Fruit fly (Drosophila melanogaster) whole organism, prepupa: ENCODE data around the gene CG43373.

Experiments used
- Blimp-1 ChIP-seq: fragments of 200-800 bp; sonication (Bioruptor generic); optimal IDR thresholded peaks from 3 replicates; lab custom pipeline; 2017; ENCODE audit warnings: missing biosample characterization, missing genetic modification characterization, mild to moderate bottlenecking, moderate library complexity, missing genetic modification reagents
- CG10631 ChIP-seq: fragments of 200-800 bp; sonication (Bioruptor generic); optimal IDR thresholded peaks from 2 replicates; lab custom pipeline; 2016; ENCODE audit warnings: missing biosample characterization, missing genetic modification characterization
- CG10669 ChIP-seq: fragments of 200-800 bp; sonication (Bioruptor generic); optimal IDR thresholded peaks from 3 replicates; lab custom pipeline; 2018; ENCODE audit warnings: missing biosample characterization, mild to moderate bottlenecking, missing genetic modification characterization, moderate library complexity
- CG11294 ChIP-seq: fragments of 200-800 bp; sonication (Bioruptor generic); IDR thresholded peaks from 2 replicates; pipeline ENCODE4 v1.3.6; 2022; ENCODE audit warnings: missing biosample characterization, missing genetic modification characterization
- CG11762 ChIP-seq: fragments of 200-800 bp; sonication (Bioruptor generic); optimal IDR thresholded peaks from 3 replicates; lab custom pipeline; 2016; ENCODE audit warnings: missing biosample characterization, missing genetic modification characterization; ENCODE audit not compliant: insufficient read depth
- CG11902 ChIP-seq: fragments of 200-800 bp; sonication (Bioruptor generic); optimal IDR thresholded peaks from 3 replicates; lab custom pipeline; 2016; ENCODE audit warnings: missing biosample characterization, missing genetic modification characterization
- CG15336 ChIP-seq: fragments of 200-800 bp; sonication (Bioruptor generic); IDR thresholded peaks from 2 replicates; pipeline ENCODE4 v1.3.6; 2022; ENCODE audit warnings: missing biosample characterization, missing genetic modification characterization
- CG16779 ChIP-seq: fragments of 200-800 bp; sonication (Bioruptor generic); optimal IDR thresholded peaks from 3 replicates; lab custom pipeline; 2017; ENCODE audit warnings: missing biosample characterization, mild to moderate bottlenecking, missing genetic modification characterization
- CG3032 ChIP-seq: fragments of 200-800 bp; optimal IDR thresholded peaks from 2 replicates; lab custom pipeline; 2019; ENCODE audit warnings: missing biosample characterization, mild to moderate bottlenecking, missing genetic modification characterization, moderate library complexity
- CG31627 ChIP-seq: fragments of 200-800 bp; sonication (Bioruptor generic); optimal IDR thresholded peaks from 3 replicates; lab custom pipeline; 2016; ENCODE audit warnings: missing biosample characterization, missing genetic modification characterization
- CG32006 ChIP-seq: fragments of 200-800 bp; sonication (Bioruptor generic); optimal IDR thresholded peaks from 3 replicates; lab custom pipeline; 2017; ENCODE audit warnings: missing biosample characterization, mild to moderate bottlenecking, missing genetic modification characterization
- CG34406 ChIP-seq: fragments of 200-800 bp; sonication (Bioruptor generic); optimal IDR thresholded peaks from 3 replicates; lab custom pipeline; 2016; ENCODE audit warnings: missing biosample characterization, missing genetic modification characterization
- CG3919 ChIP-seq: fragments of 200-800 bp; sonication (Bioruptor generic); optimal IDR thresholded peaks from 3 replicates; lab custom pipeline; 2016; ENCODE audit warnings: missing biosample characterization, missing genetic modification characterization
- CG6163 ChIP-seq: fragments of 200-800 bp; sonication (Bioruptor generic); IDR thresholded peaks from 3 replicates; pipeline ENCODE4 v1.3.6; 2022; ENCODE audit warnings: missing biosample characterization, missing genetic modification characterization
- CG6276 ChIP-seq: fragments of 200-800 bp; sonication (Bioruptor generic); optimal IDR thresholded peaks from 2 replicates; lab custom pipeline; 2017; ENCODE audit warnings: missing biosample characterization, mild to moderate bottlenecking, missing genetic modification characterization
- CG6808 ChIP-seq: fragments of 200-800 bp; sonication (Bioruptor generic); optimal IDR thresholded peaks from 3 replicates; lab custom pipeline; 2017; ENCODE audit warnings: missing biosample characterization, missing genetic modification characterization, mild to moderate bottlenecking, moderate library complexity, missing genetic modification reagents
- CG6854 ChIP-seq: fragments of 200-800 bp; sonication (Bioruptor generic); optimal IDR thresholded peaks from 2 replicates; lab custom pipeline; 2017; ENCODE audit warnings: missing biosample characterization, mild to moderate bottlenecking, missing genetic modification characterization
- CG7368 ChIP-seq: fragments of 200-800 bp; sonication (Bioruptor generic); optimal IDR thresholded peaks from 3 replicates; lab custom pipeline; 2016; ENCODE audit warnings: missing biosample characterization, missing genetic modification characterization
- CG8119 ChIP-seq: fragments of 200-800 bp; sonication (Bioruptor generic); IDR thresholded peaks from 3 replicates; pipeline ENCODE4 v1.3.6; 2022; ENCODE audit warnings: missing biosample characterization, missing genetic modification characterization
- CG8632 ChIP-seq: fragments of 200-800 bp; sonication (Bioruptor generic); optimal IDR thresholded peaks from 3 replicates; lab custom pipeline; 2016; ENCODE audit warnings: missing biosample characterization, missing genetic modification characterization
- Eip75B ChIP-seq: fragments of 200-800 bp; sonication (Bioruptor generic); optimal IDR thresholded peaks from 3 replicates; lab custom pipeline; 2016; ENCODE audit warnings: missing biosample characterization, missing genetic modification characterization
- Eip78C ChIP-seq: fragments of 200-800 bp; sonication (Bioruptor generic); peaks from one replicate; lab custom pipeline; 2016; ENCODE audit warnings: missing biosample characterization, missing genetic modification characterization
- Ets21C ChIP-seq: fragments of 200-800 bp; sonication (Bioruptor generic); optimal IDR thresholded peaks from 3 replicates; lab custom pipeline; 2016; ENCODE audit warnings: missing biosample characterization, missing genetic modification characterization
- Gug ChIP-seq: fragments of 200-800 bp; sonication (Bioruptor generic); IDR thresholded peaks from 2 replicates; pipeline ENCODE4 v1.3.6; 2022; ENCODE audit warnings: missing biosample characterization, missing genetic modification characterization
- Hr39 ChIP-seq: fragments of 200-800 bp; sonication (Bioruptor generic); optimal IDR thresholded peaks from 2 replicates; lab custom pipeline; 2016; ENCODE audit warnings: missing biosample characterization, missing genetic modification characterization
- Hr4 ChIP-seq: fragments of 200-800 bp; sonication (Bioruptor generic); optimal IDR thresholded peaks from 3 replicates; lab custom pipeline; 2016; ENCODE audit warnings: missing biosample characterization, missing genetic modification characterization
- Lpt ChIP-seq: fragments of 200-800 bp; sonication (Bioruptor generic); optimal IDR thresholded peaks from 3 replicates; lab custom pipeline; 2016; ENCODE audit warnings: missing biosample characterization, missing genetic modification characterization
- Met ChIP-seq: fragments of 200-800 bp; sonication (Bioruptor generic); optimal IDR thresholded peaks from 3 replicates; lab custom pipeline; 2016; ENCODE audit warnings: missing biosample characterization, missing genetic modification characterization
- OdsH ChIP-seq: fragments of 200-800 bp; sonication (Bioruptor generic); optimal IDR thresholded peaks from 3 replicates; lab custom pipeline; 2016; ENCODE audit warnings: missing biosample characterization, missing genetic modification characterization
- Smox ChIP-seq: fragments of 200-800 bp; sonication (Bioruptor generic); optimal IDR thresholded peaks from 3 replicates; lab custom pipeline; 2016; ENCODE audit warnings: missing biosample characterization, missing genetic modification characterization
- Sox102F ChIP-seq: fragments of 200-800 bp; sonication (Bioruptor generic); optimal IDR thresholded peaks from 2 replicates; lab custom pipeline; 2016; ENCODE audit warnings: missing biosample characterization, mild to moderate bottlenecking, missing genetic modification characterization
- Sox14 ChIP-seq: fragments of 200-800 bp; sonication (Bioruptor generic); optimal IDR thresholded peaks from 3 replicates; lab custom pipeline; 2016; ENCODE audit warnings: missing biosample characterization, missing genetic modification characterization
- achi ChIP-seq: fragments of 200-800 bp; sonication (Bioruptor generic); optimal IDR thresholded peaks from 3 replicates; lab custom pipeline; 2016; ENCODE audit warnings: missing biosample characterization, missing genetic modification characterization
- dsx ChIP-seq: fragments of 200-800 bp; optimal IDR thresholded peaks from 3 replicates; lab custom pipeline; 2019; ENCODE audit warnings: missing biosample characterization, mild to moderate bottlenecking, missing genetic modification characterization, moderate library complexity; ENCODE audit not compliant: poor library complexity, severe bottlenecking
- eg ChIP-seq: fragments of 200-800 bp; sonication (Bioruptor generic); IDR thresholded peaks from 3 replicates; pipeline ENCODE4 v1.3.6; 2022; ENCODE audit warnings: missing biosample characterization, missing genetic modification characterization
- esn ChIP-seq: fragments of 200-800 bp; sonication (Bioruptor generic); optimal IDR thresholded peaks from 2 replicates; lab custom pipeline; 2016; ENCODE audit warnings: missing biosample characterization, mild to moderate bottlenecking, missing genetic modification characterization, moderate library complexity
- fd59A ChIP-seq: fragments of 200-800 bp; sonication (Bioruptor generic); optimal IDR thresholded peaks from 2 replicates; lab custom pipeline; 2017; ENCODE audit warnings: missing biosample characterization, mild to moderate bottlenecking, missing genetic modification characterization, missing genetic modification reagents
- fd85E ChIP-seq: fragments of 200-800 bp; sonication (Bioruptor generic); optimal IDR thresholded peaks from 3 replicates; lab custom pipeline; 2016; ENCODE audit warnings: missing biosample characterization, missing genetic modification characterization
- fkh ChIP-seq: fragments of 200-800 bp; sonication (Bioruptor generic); optimal IDR thresholded peaks from 3 replicates; lab custom pipeline; 2017; ENCODE audit warnings: missing biosample characterization, mild to moderate bottlenecking, missing genetic modification characterization, moderate library complexity
- lz ChIP-seq: fragments of 200-800 bp; sonication (Bioruptor generic); optimal IDR thresholded peaks from 3 replicates; lab custom pipeline; 2016; ENCODE audit warnings: missing biosample characterization, missing genetic modification characterization
- pdm3 ChIP-seq: fragments of 200-800 bp; sonication (Bioruptor generic); optimal IDR thresholded peaks from 3 replicates; lab custom pipeline; 2016; ENCODE audit warnings: missing biosample characterization, missing genetic modification characterization
- salr ChIP-seq, 2 experiments: fragments of 200-800 bp; sonication (Bioruptor generic); optimal IDR thresholded peaks; 3 replicates each; lab custom pipeline; 2016 to 2018; ENCODE audit warnings: missing biosample characterization in 2 of 2, missing genetic modification characterization in 2 of 2, mild to moderate bottlenecking in 1 of 2
- spab ChIP-seq: fragments of 200-800 bp; sonication (Bioruptor generic); optimal IDR thresholded peaks from 2 replicates; lab custom pipeline; 2017; ENCODE audit warnings: missing biosample characterization, mild to moderate bottlenecking, missing genetic modification characterization, missing genetic modification reagents
- ss ChIP-seq, 2 experiments: fragments of 200-800 bp; sonication (Bioruptor generic); optimal IDR thresholded peaks; 2 replicates in 1 of 2; 3 replicates in 1 of 2; lab custom pipeline; 2017 to 2018; ENCODE audit warnings: mild to moderate bottlenecking in 2 of 2, missing biosample characterization in 2 of 2, missing genetic modification characterization in 2 of 2, moderate library complexity in 1 of 2
- svp ChIP-seq: fragments of 200-800 bp; sonication (Bioruptor generic); peaks from one replicate; lab custom pipeline; 2016; ENCODE audit warnings: missing biosample characterization, missing genetic modification characterization
- topi ChIP-seq: fragments of 200-800 bp; sonication (Bioruptor generic); optimal IDR thresholded peaks from 3 replicates; lab custom pipeline; 2016; ENCODE audit warnings: missing biosample characterization, missing genetic modification characterization

The CG43373 gene

dm6 chr3L:16486502-16486901 is 56.7 kb downstream of the CG43373 start:
- TF ChIP-seq CG11294, result no peak
- TF ChIP-seq CG34406 (GFP tag; lab: Kevin White, UChicago), result no peak
- peak; percentile 6 for TF ChIP-seq achi (GFP tag; lab: Kevin White, UChicago)
- TF ChIP-seq CG8119 (GFP tag; lab: Robert Waterston, UW), result peak; percentile 46; the same call in 1 of the 3 replicates
- TF ChIP-seq CG3919 (GFP tag; lab: Kevin White, UChicago), result peak; percentile 48
- peak; percentile 6 for TF ChIP-seq esn
- peak; percentile 77 for TF ChIP-seq CG6163
- peak; percentile 2 for TF ChIP-seq Hr4
- TF ChIP-seq Blimp-1, result no peak
- TF ChIP-seq CG31627 (GFP tag; lab: Kevin White, UChicago), result no peak
- peak; percentile 73 for TF ChIP-seq eg (GFP tag; lab: Robert Waterston, UW)
- no peak for TF ChIP-seq Sox14
- TF ChIP-seq svp (GFP tag; lab: Kevin White, UChicago), result peak; percentile 63
- peak; percentile 1 for TF ChIP-seq CG6276 (GFP tag; lab: Kevin White, UChicago)
- TF ChIP-seq pdm3 (GFP tag; lab: Kevin White, UChicago), result peak; percentile 21
- peak; percentile 22 for TF ChIP-seq dsx (GFP tag; lab: Kevin White, UChicago)
- no peak for TF ChIP-seq CG10669 (GFP tag; lab: Kevin White, UChicago)
- TF ChIP-seq CG10631 (GFP tag; lab: Kevin White, UChicago), result peak; percentile 15
- peak; percentile 29 for TF ChIP-seq CG32006
- TF ChIP-seq Eip75B (GFP tag; lab: Kevin White, UChicago), result peak; percentile 47
- TF ChIP-seq Eip78C (GFP tag; lab: Kevin White, UChicago), result peak; percentile 84
- TF ChIP-seq Gug (GFP tag; lab: Robert Waterston, UW), result peak; percentile 56

dm6 chr3L:16484739-16485524 is 58.2 kb downstream of the CG43373 start:
- peak; percentile 16 for TF ChIP-seq CG3032 (tag; lab: Kevin White, UChicago)
- no peak for TF ChIP-seq CG32006
- peak; percentile 36 for TF ChIP-seq CG8632
- TF ChIP-seq salr (GFP tag; optimal IDR thresholded peaks at IDR 0.05; lab: Kevin White, UChicago), result peak in 1 of 2 experiments; percentile 3
- no peak for TF ChIP-seq CG6163
- TF ChIP-seq Smox (GFP tag; lab: Kevin White, UChicago), result peak; percentile 36
- no peak for TF ChIP-seq fd85E
- peak; percentile 21 for TF ChIP-seq pdm3 (GFP tag; lab: Kevin White, UChicago)
- TF ChIP-seq fd59A (GFP tag; lab: Kevin White, UChicago), result peak; percentile 47
- TF ChIP-seq CG6854, result no peak
- peak in 1 of 2 experiments; percentile 26 for TF ChIP-seq ss (GFP tag; optimal IDR thresholded peaks at IDR 0.05; lab: Kevin White, UChicago)
- TF ChIP-seq topi (GFP tag; lab: Kevin White, UChicago), result peak; percentile 52
- TF ChIP-seq Lpt (GFP tag; lab: Kevin White, UChicago), result no peak
- peak; percentile 92 for TF ChIP-seq Eip78C (GFP tag; lab: Kevin White, UChicago)
- no peak for TF ChIP-seq CG16779 (tag; lab: Kevin White, UChicago)
- TF ChIP-seq Gug (GFP tag; lab: Robert Waterston, UW), result no peak
- TF ChIP-seq CG7368 (GFP tag; lab: Kevin White, UChicago), result no peak
- TF ChIP-seq CG34406 (GFP tag; lab: Kevin White, UChicago), result peak; percentile 28
- TF ChIP-seq Hr4, result no peak
- TF ChIP-seq svp (GFP tag; lab: Kevin White, UChicago), result peak; percentile 70
- peak; percentile 39 for TF ChIP-seq Hr39 (GFP tag; lab: Kevin White, UChicago)
- TF ChIP-seq fkh (GFP tag; lab: Kevin White, UChicago), result no peak
- no peak for TF ChIP-seq CG8119 (GFP tag; lab: Robert Waterston, UW)
- no peak for TF ChIP-seq CG11902
- TF ChIP-seq CG6808, result peak; percentile 47
- peak; percentile 39 for TF ChIP-seq Eip75B (GFP tag; lab: Kevin White, UChicago)
- TF ChIP-seq CG11762 (GFP tag; lab: Kevin White, UChicago), result peak; percentile 23
- peak; percentile 49 for TF ChIP-seq Met
- no peak for TF ChIP-seq Ets21C
- peak; percentile 35 for TF ChIP-seq Sox14
- peak; percentile 9 for TF ChIP-seq OdsH (GFP tag; lab: Kevin White, UChicago)
- TF ChIP-seq esn, result peak; percentile 72
- TF ChIP-seq lz (GFP tag; lab: Kevin White, UChicago), result peak; percentile 19
- TF ChIP-seq CG10631 (GFP tag; lab: Kevin White, UChicago), result peak; percentile 30
- TF ChIP-seq CG31627 (GFP tag; lab: Kevin White, UChicago), result peak; percentile 37
- no peak for TF ChIP-seq CG15336 (GFP tag; lab: Robert Waterston, UW)
- peak; percentile 50 for TF ChIP-seq Sox102F (GFP tag; lab: Kevin White, UChicago)
- peak; percentile 45 for TF ChIP-seq spab (GFP tag; lab: Kevin White, UChicago)
- no peak for TF ChIP-seq CG6276 (GFP tag; lab: Kevin White, UChicago)
